Fruit fly (Drosophila melanogaster): Measurements from ENCODE around the gene Skel.

Skel gene

dm6 chr3R:10648556-10649181 lies 38.1 kb upstream of the Skel start (continued):
- TF ChIP-seq CG18476 (GFP tag; optimal IDR thresholded peaks at IDR 0.05) (peak; percentile 39), bowl (GFP tag; IDR thresholded peaks at IDR 0.05) (peak; percentile 34; the same call in 1 of the 2 replicates), pnt (GFP tag; optimal IDR thresholded peaks at IDR 0.05) (peak; percentile 62), nom (GFP tag; optimal IDR thresholded peaks at IDR 0.05) (no peak), Ets97D (GFP tag; optimal IDR thresholded peaks at IDR 0.05) (no peak), CG32532 (GFP tag; IDR thresholded peaks at IDR 0.05) (no peak), nau (GFP tag; optimal IDR thresholded peaks at IDR 0.05) (no peak), pho (GFP tag; optimal IDR thresholded peaks at IDR 0.05) (no peak), stc (GFP tag; IDR thresholded peaks at IDR 0.05) (peak; percentile 51), CG7963 (GFP tag; IDR thresholded peaks at IDR 0.05; ENCODE audit: partially characterized antibody) (no peak), sens-2 (GFP tag; IDR thresholded peaks at IDR 0.05) (no peak), CG7786 (GFP tag; optimal IDR thresholded peaks at IDR 0.05) (peak; percentile 17), Hand (GFP tag; optimal IDR thresholded peaks at IDR 0.05) (no peak), lab (GFP tag; optimal IDR thresholded peaks at IDR 0.05) (peak; percentile 16), Ets65A (GFP tag) (no peak), CG15011 (GFP tag; optimal IDR thresholded peaks at IDR 0.05) (no peak), Ravus (GFP tag; IDR thresholded peaks at IDR 0.05) (no peak), CG7987 (GFP tag; optimal IDR thresholded peaks at IDR 0.05) (no peak), zen2 (GFP tag; IDR thresholded peaks at IDR 0.05; ENCODE audit: partially characterized antibody) (no peak), CG33557 (GFP tag; optimal IDR thresholded peaks at IDR 0.05) (no peak), Jarid2 (GFP tag; optimal IDR thresholded peaks at IDR 0.05) (no peak), CG6791 (GFP tag; IDR thresholded peaks at IDR 0.05; ENCODE audit: partially characterized antibody) (no peak), CG17802 (tag; optimal IDR thresholded peaks at IDR 0.05) (peak; percentile 25), NC2β (GFP tag; optimal IDR thresholded peaks at IDR 0.05) (no peak), CG31365 (tag; optimal IDR thresholded peaks at IDR 0.05) (no peak), CG7745 (tag; optimal IDR thresholded peaks at IDR 0.05) (no peak), tup (GFP tag; optimal IDR thresholded peaks at IDR 0.05) (no peak), HLH54F (GFP tag; optimal IDR thresholded peaks at IDR 0.05) (no peak), CG32767 (GFP tag; IDR thresholded peaks at IDR 0.05) (peak; percentile 43; the same call in 1 of the 2 replicates), Elba2 (GFP tag; optimal IDR thresholded peaks at IDR 0.05) (no peak), wor (GFP tag; IDR thresholded peaks at IDR 0.05) (peak; percentile 42; the same call in 1 of the 2 replicates), chn (GFP tag; optimal IDR thresholded peaks at IDR 0.05) (peak; percentile 52), CG14014 (GFP tag; IDR thresholded peaks at IDR 0.05) (peak; percentile 31; the same call in 1 of the 2 replicates), CG13287 (GFP tag; IDR thresholded peaks at IDR 0.05; ENCODE audit: partially characterized antibody) (no peak), CG8290 (GFP tag; optimal IDR thresholded peaks at IDR 0.05) (no peak), CG8290 (tag; optimal IDR thresholded peaks at IDR 0.05) (peak in 1 of 2 experiments; percentile 63), Awh (GFP tag; IDR thresholded peaks at IDR 0.05) (peak; percentile 48; the same call in 1 of the 2 replicates), ATbp (GFP tag; optimal IDR thresholded peaks at IDR 0.05) (peak; percentile 28), CG12744 (GFP tag; optimal IDR thresholded peaks at IDR 0.05) (no peak), CG11093 (GFP tag; IDR thresholded peaks at IDR 0.05) (no peak), CG17328 (GFP tag; IDR thresholded peaks at IDR 0.05) (peak; percentile 69), CG4820 (GFP tag; optimal IDR thresholded peaks at IDR 0.05) (peak; percentile 37), scrt (GFP tag; optimal IDR thresholded peaks at IDR 0.05) (no peak), CG17361 (GFP tag; IDR thresholded peaks at IDR 0.05) (0 out of 3 replicates have a peak, but pooled peaks have one; percentile 31), CG1233 (GFP tag; optimal IDR thresholded peaks at IDR 0.05) (peak; percentile 13), CG14965 (GFP tag; optimal IDR thresholded peaks at IDR 0.05; ENCODE audit: borderline replicate concordance) (no peak), CG34422 (GFP tag; IDR thresholded peaks at IDR 0.05) (peak; percentile 69; the same call in 1 of the 3 replicates), CG12299 (tag; optimal IDR thresholded peaks at IDR 0.05) (no peak), CG1792 (GFP tag; optimal IDR thresholded peaks at IDR 0.05) (no peak), CG12769 (tag; optimal IDR thresholded peaks at IDR 0.05) (peak; percentile 34)

Measured in whole organism, embryonic.